Fruit fly (Drosophila melanogaster) whole organism, embryonic: ENCODE results near the gene CG1632.

Source experiments
- Abd-B ChIP-seq: fragments of 200-800 bp; sonication (Bioruptor generic); optimal IDR thresholded peaks from 2 replicates; lab custom pipeline; 2018; ENCODE audit warnings: missing biosample characterization, mild to moderate bottlenecking, missing genetic modification characterization, moderate library complexity
- CG10147 ChIP-seq: fragments of 200-800 bp; sonication (Bioruptor generic); optimal IDR thresholded peaks from 2 replicates; lab custom pipeline; 2019; ENCODE audit warnings: missing biosample characterization, mild to moderate bottlenecking, missing genetic modification characterization, moderate library complexity
- CG10462 ChIP-seq: fragments of 200-800 bp; sonication (Bioruptor generic); optimal IDR thresholded peaks from 2 replicates; lab custom pipeline; 2016; ENCODE audit warnings: missing biosample characterization, missing genetic modification characterization
- CG10543 ChIP-seq: fragments of 200-800 bp; sonication (Bioruptor generic); optimal IDR thresholded peaks from 3 replicates; lab custom pipeline; 2017; ENCODE audit warnings: missing biosample characterization, mild to moderate bottlenecking, missing genetic modification characterization, moderate library complexity
- CG10565 ChIP-seq: fragments of 200-800 bp; sonication (Bioruptor generic); optimal IDR thresholded peaks from 3 replicates; lab custom pipeline; 2016; ENCODE audit warnings: missing biosample characterization, mild to moderate bottlenecking, missing genetic modification characterization
- CG10979 ChIP-seq: fragments of 200-800 bp; sonication (Bioruptor generic); optimal IDR thresholded peaks from 2 replicates; lab custom pipeline; 2018; ENCODE audit warnings: missing biosample characterization, mild to moderate bottlenecking, missing genetic modification characterization, moderate library complexity
- CG11085 ChIP-seq: fragments of 200-800 bp; sonication (Bioruptor generic); IDR thresholded peaks from 2 replicates; pipeline ENCODE4 v1.3.6; 2022; ENCODE audit warnings: missing biosample characterization, missing genetic modification characterization
- CG11560 ChIP-seq: fragments of 200-800 bp; sonication (Bioruptor generic); IDR thresholded peaks from 3 replicates; pipeline ENCODE4 v1.3.6; 2022; ENCODE audit warnings: missing biosample characterization, missing genetic modification characterization
- CG11695 ChIP-seq: fragments of 200-800 bp; sonication (Bioruptor generic); IDR thresholded peaks from 3 replicates; pipeline ENCODE4 v1.3.6; 2022; ENCODE audit warnings: missing biosample characterization, missing genetic modification characterization
- CG12659 ChIP-seq: fragments of 200-800 bp; sonication (Bioruptor generic); optimal IDR thresholded peaks from 3 replicates; lab custom pipeline; 2017; ENCODE audit warnings: mild to moderate bottlenecking, missing biosample characterization, missing genetic modification reagents, missing genetic modification characterization
- CG12769 ChIP-seq: fragments of 200-800 bp; sonication (Bioruptor generic); optimal IDR thresholded peaks from 2 replicates; lab custom pipeline; 2019; ENCODE audit warnings: missing biosample characterization, mild to moderate bottlenecking, missing genetic modification characterization, moderate library complexity
- CG14441 ChIP-seq: fragments of 200-800 bp; sonication (Bioruptor generic); IDR thresholded peaks from 2 replicates; pipeline ENCODE4 v1.3.6; 2022; ENCODE audit warnings: missing biosample characterization, missing genetic modification characterization
- CG15514 ChIP-seq: fragments of 200-800 bp; sonication (Bioruptor generic); optimal IDR thresholded peaks from 3 replicates; lab custom pipeline; 2017; ENCODE audit warnings: missing biosample characterization, missing genetic modification characterization, mild to moderate bottlenecking, moderate library complexity, missing genetic modification reagents
- CG16813 ChIP-seq: fragments of 200-800 bp; sonication (Bioruptor generic); IDR thresholded peaks from 3 replicates; pipeline ENCODE4 v1.3.6; 2022; ENCODE audit warnings: missing biosample characterization, missing genetic modification characterization; ENCODE audit not compliant: partially characterized antibody
- CG1832 ChIP-seq: fragments of 200-800 bp; sonication (Bioruptor generic); optimal IDR thresholded peaks from 2 replicates; lab custom pipeline; 2017; ENCODE audit warnings: missing biosample characterization, mild to moderate bottlenecking, missing genetic modification characterization, inconsistent platforms
- CG30403 ChIP-seq: fragments of 200-800 bp; sonication (Bioruptor generic); optimal IDR thresholded peaks from 3 replicates; lab custom pipeline; 2016; ENCODE audit warnings: missing biosample characterization, missing genetic modification characterization
- CG32532 ChIP-seq: fragments of 200-800 bp; sonication (Bioruptor generic); IDR thresholded peaks from 2 replicates; pipeline ENCODE4 v1.3.6; 2022; ENCODE audit warnings: missing biosample characterization, missing genetic modification characterization
- CG3838 ChIP-seq: fragments of 200-800 bp; sonication (Bioruptor generic); optimal IDR thresholded peaks from 3 replicates; lab custom pipeline; 2016; ENCODE audit warnings: missing biosample characterization, missing genetic modification characterization
- CG6654 ChIP-seq: fragments of 200-800 bp; sonication (Bioruptor generic); optimal IDR thresholded peaks from 2 replicates; lab custom pipeline; 2017; ENCODE audit warnings: missing biosample characterization, mild to moderate bottlenecking, missing genetic modification characterization
- CG7372 ChIP-seq: fragments of 200-800 bp; sonication (Bioruptor generic); IDR thresholded peaks from 2 replicates; pipeline ENCODE4 v1.3.6; 2022; ENCODE audit warnings: missing biosample characterization, missing genetic modification characterization
- CG8281 ChIP-seq: fragments of 200-800 bp; sonication (Bioruptor generic); optimal IDR thresholded peaks from 2 replicates; lab custom pipeline; 2018; ENCODE audit warnings: missing biosample characterization, mild to moderate bottlenecking, missing genetic modification characterization, moderate library complexity
- Dip2 ChIP-seq: fragments of 200-800 bp; sonication (Bioruptor generic); IDR thresholded peaks from 2 replicates; pipeline ENCODE4 v1.3.6; 2022; ENCODE audit warnings: missing biosample characterization, missing genetic modification characterization
- Kr ChIP-seq: fragments of 200-800 bp; sonication (Bioruptor generic); optimal IDR thresholded peaks from 2 replicates; lab custom pipeline; 2017; ENCODE audit warnings: missing biosample characterization, mild to moderate bottlenecking, missing genetic modification characterization
- NfI ChIP-seq: fragments of 200-800 bp; sonication (Bioruptor generic); optimal IDR thresholded peaks from 3 replicates; lab custom pipeline; 2018; ENCODE audit warnings: missing biosample characterization, mild to moderate bottlenecking, missing genetic modification characterization, moderate library complexity
- Poxn ChIP-seq: fragments of 200-800 bp; sonication (Bioruptor generic); IDR thresholded peaks from 2 replicates; pipeline ENCODE4 v1.3.6; 2022; ENCODE audit warnings: missing biosample characterization, missing genetic modification characterization
- Rfx ChIP-seq: fragments of 200-800 bp; sonication (Bioruptor generic); IDR thresholded peaks from 2 replicates; pipeline ENCODE4 v1.3.6; 2022; ENCODE audit warnings: missing biosample characterization, missing genetic modification characterization
- ab ChIP-seq: fragments of 200-800 bp; sonication (Bioruptor generic); optimal IDR thresholded peaks from 2 replicates; lab custom pipeline; 2016; ENCODE audit warnings: missing biosample characterization, missing genetic modification characterization
- ase ChIP-seq: fragments of 200-800 bp; sonication (Bioruptor generic); IDR thresholded peaks from 3 replicates; pipeline ENCODE4 v1.3.6; 2022; ENCODE audit warnings: missing biosample characterization, missing genetic modification characterization
- cg ChIP-seq: fragments of 200-800 bp; sonication (Bioruptor generic); optimal IDR thresholded peaks from 3 replicates; lab custom pipeline; 2019; ENCODE audit warnings: missing biosample characterization, mild to moderate bottlenecking, missing genetic modification characterization, moderate library complexity
- crol ChIP-seq: fragments of 200-800 bp; sonication (Bioruptor generic); IDR thresholded peaks from 2 replicates; pipeline ENCODE4 v1.3.6; 2022; ENCODE audit warnings: missing biosample characterization, missing genetic modification characterization
- fd64A ChIP-seq: fragments of 200-800 bp; sonication (Bioruptor generic); optimal IDR thresholded peaks from 3 replicates; lab custom pipeline; 2018; ENCODE audit warnings: missing biosample characterization, mild to moderate bottlenecking, missing genetic modification characterization
- gro ChIP-seq: fragments of 200-800 bp; sonication (Bioruptor generic); optimal IDR thresholded peaks from 2 replicates; lab custom pipeline; 2016; ENCODE audit warnings: missing biosample characterization, missing genetic modification characterization
- lmd ChIP-seq: fragments of 200-800 bp; sonication (Bioruptor generic); IDR thresholded peaks from 2 replicates; pipeline ENCODE4 v1.3.6; 2022; ENCODE audit warnings: missing biosample characterization, missing genetic modification characterization
- lola ChIP-seq, 3 experiments: fragments of >200 bp in 2 of 3; fragments of 200-800 bp in 1 of 3; sonication (Bioruptor generic) in 1 of 3; optimal IDR thresholded peaks; 2 replicates each; lab custom pipeline; 2017 to 2019; ENCODE audit warnings: missing biosample characterization in 3 of 3, missing genetic modification characterization in 3 of 3, mild to moderate bottlenecking in 1 of 3, moderate library complexity in 1 of 3
- mirr ChIP-seq: fragments of 200-800 bp; sonication (Bioruptor generic); optimal IDR thresholded peaks from 3 replicates; lab custom pipeline; 2018; ENCODE audit warnings: missing biosample characterization, mild to moderate bottlenecking, missing genetic modification characterization
- p53 ChIP-seq: fragments of 200-800 bp; sonication (Bioruptor generic); optimal IDR thresholded peaks from 2 replicates; lab custom pipeline; 2016; ENCODE audit warnings: missing biosample characterization, missing genetic modification characterization
- rib ChIP-seq: fragments of 200-800 bp; sonication (Bioruptor generic); IDR thresholded peaks from 2 replicates; pipeline ENCODE4 v1.3.6; 2022; ENCODE audit warnings: missing biosample characterization, missing genetic modification characterization
- sc ChIP-seq, 3 experiments: fragments of >200 bp in 2 of 3; fragments of 200-800 bp in 1 of 3; sonication (Bioruptor generic) in 1 of 3; optimal IDR thresholded peaks; 2 replicates in 2 of 3; 3 replicates in 1 of 3; lab custom pipeline; 2017; ENCODE audit warnings: mild to moderate bottlenecking in 1 of 3, missing biosample characterization in 1 of 3, missing genetic modification characterization in 1 of 3, missing genetic modification reagents in 1 of 3
- scrt ChIP-seq: fragments of 200-800 bp; sonication (Bioruptor generic); optimal IDR thresholded peaks from 2 replicates; lab custom pipeline; 2018; ENCODE audit warnings: missing biosample characterization, mild to moderate bottlenecking, missing genetic modification characterization, moderate library complexity
- shn ChIP-seq: fragments of 200-800 bp; sonication (Bioruptor generic); optimal IDR thresholded peaks from 3 replicates; lab custom pipeline; 2016; ENCODE audit warnings: missing biosample characterization, missing genetic modification characterization
- slbo ChIP-seq: fragments of 200-800 bp; sonication (Bioruptor generic); IDR thresholded peaks from 2 replicates; pipeline ENCODE4 v1.3.6; 2022; ENCODE audit warnings: missing biosample characterization, missing genetic modification characterization
- ssp ChIP-seq: fragments of 200-800 bp; sonication (Bioruptor generic); IDR thresholded peaks from 2 replicates; pipeline ENCODE4 v1.3.6; 2022; ENCODE audit warnings: missing biosample characterization, missing genetic modification characterization
- sug ChIP-seq: fragments of 200-800 bp; optimal IDR thresholded peaks from 2 replicates; lab custom pipeline; 2019; ENCODE audit warnings: missing biosample characterization, mild to moderate bottlenecking, missing genetic modification characterization, moderate library complexity
- vvl ChIP-seq: fragments of 200-800 bp; sonication (Bioruptor generic); IDR thresholded peaks from 2 replicates; pipeline ENCODE4 v1.3.6; 2022; ENCODE audit warnings: missing biosample characterization, missing genetic modification characterization

CG1632 gene

dm6 chrX:8273799-8274484, 21.5 kb downstream of the CG1632 start, which contains the start of gene CG15343 (continued):
- TF ChIP-seq CG30403 (GFP tag; lab: Kevin White, UChicago) (peak; percentile 44), CG32532 (GFP tag; lab: Robert Waterston, UW) (peak; percentile 74), gro (GFP tag; lab: Kevin White, UChicago) (no peak), crol (GFP tag; lab: Robert Waterston, UW) (no peak), sug (tag; lab: Kevin White, UChicago) (peak; percentile 12), cg (GFP tag; lab: Kevin White, UChicago) (no peak), vvl (GFP tag; lab: Robert Waterston, UW) (peak; percentile 43; the same call in 1 of the 2 replicates), Abd-B (GFP tag; lab: Kevin White, UChicago) (peak; percentile 9), CG15514 (GFP tag; lab: Kevin White, UChicago) (no peak), lola (GFP tag; optimal IDR thresholded peaks at IDR 0.05; lab: Kevin White, UChicago) (no peak), CG11560 (tag; lab: Robert Waterston, UW) (peak; percentile 26; the same call in 1 of the 3 replicates), Poxn (GFP tag; lab: Robert Waterston, UW) (no peak), shn (no peak), CG1832 (GFP tag; lab: Kevin White, UChicago) (no peak), p53 (GFP tag; lab: Kevin White, UChicago) (no peak), scrt (GFP tag; lab: Kevin White, UChicago) (no peak), CG10462 (no peak), NfI (GFP tag; lab: Kevin White, UChicago) (peak; percentile 1), CG6654 (no peak), CG11085 (GFP tag; lab: Robert Waterston, UW) (0 out of 2 replicates have a peak, but pooled peaks have one; percentile 10), CG12769 (tag; lab: Kevin White, UChicago) (peak; percentile 21), sc (optimal IDR thresholded peaks at IDR 0.05; lab: Kevin White, UChicago) (no peak), sc (GFP tag; optimal IDR thresholded peaks at IDR 0.05; lab: Kevin White, UChicago) (no peak), CG10979 (peak; percentile 4), CG11695 (0 out of 3 replicates have a peak, but pooled peaks have one; percentile 35), CG14441 (GFP tag; lab: Robert Waterston, UW) (peak; percentile 37; the same call in 1 of the 2 replicates), CG10147 (GFP tag; lab: Kevin White, UChicago) (no peak), lmd (GFP tag; lab: Robert Waterston, UW) (peak; percentile 68), ab (GFP tag; lab: Kevin White, UChicago) (no peak), Kr (GFP tag; lab: Kevin White, UChicago) (no peak), ase (GFP tag; lab: Robert Waterston, UW) (no peak), slbo (GFP tag; lab: Robert Waterston, UW) (peak; percentile 74), CG7372 (GFP tag; lab: Robert Waterston, UW) (no peak), CG8281 (no peak), CG3838 (GFP tag; lab: Kevin White, UChicago) (no peak), CG10565 (GFP tag; lab: Kevin White, UChicago) (no peak), CG16813 (GFP tag; lab: Robert Waterston, UW) (peak; percentile 6; the same call in 1 of the 3 replicates), Dip2 (GFP tag; lab: Robert Waterston, UW) (no peak), Rfx (peak; percentile 74), ssp (GFP tag; lab: Robert Waterston, UW) (no peak), CG12659 (GFP tag; lab: Kevin White, UChicago) (no peak), fd64A (GFP tag; lab: Kevin White, UChicago) (no peak), mirr (GFP tag; lab: Kevin White, UChicago) (no peak), CG10543 (GFP tag; lab: Kevin White, UChicago) (no peak), rib (GFP tag; lab: Robert Waterston, UW) (no peak; the same call in 1 of the 2 replicates)
